Fruit fly (Drosophila melanogaster) whole organism, embryonic: ENCODE measurements around the gene MED22.

ENCODE experiments used
- Asciz ChIP-seq: fragments of 200-800 bp; sonication (Bioruptor generic); optimal IDR thresholded peaks from 2 replicates; lab custom pipeline; 2017; ENCODE audit warnings: missing biosample characterization, mild to moderate bottlenecking, missing genetic modification characterization, missing genetic modification reagents
- Atf3 ChIP-seq: fragments of 200-800 bp; sonication (Bioruptor generic); optimal IDR thresholded peaks from 3 replicates; lab custom pipeline; 2016; ENCODE audit warnings: missing biosample characterization, missing genetic modification characterization
- Bgb ChIP-seq: fragments of 200-800 bp; sonication (Bioruptor generic); IDR thresholded peaks from 2 replicates; pipeline ENCODE4 v1.3.6; 2022; ENCODE audit warnings: missing biosample characterization, missing genetic modification characterization; ENCODE audit not compliant: partially characterized antibody
- CG1024 ChIP-seq: fragments of 200-800 bp; sonication (Bioruptor generic); IDR thresholded peaks from 2 replicates; pipeline ENCODE4 v1.3.6; 2022; ENCODE audit warnings: missing biosample characterization, missing genetic modification characterization
- CG10654 ChIP-seq: fragments of 200-800 bp; sonication (Bioruptor generic); optimal IDR thresholded peaks from 2 replicates; lab custom pipeline; 2016; ENCODE audit warnings: missing biosample characterization, missing genetic modification characterization
- CG1233 ChIP-seq: fragments of 200-800 bp; sonication (Bioruptor generic); optimal IDR thresholded peaks from 4 replicates; lab custom pipeline; 2018; ENCODE audit warnings: missing biosample characterization, mild to moderate bottlenecking, missing genetic modification characterization
- CG14710 ChIP-seq: fragments of 200-800 bp; sonication (Bioruptor generic); optimal IDR thresholded peaks from 3 replicates; lab custom pipeline; 2019; ENCODE audit warnings: missing biosample characterization, mild to moderate bottlenecking, missing genetic modification characterization, moderate library complexity
- CG16815 ChIP-seq: fragments of 200-800 bp; sonication (Bioruptor generic); optimal IDR thresholded peaks from 3 replicates; lab custom pipeline; 2017; ENCODE audit warnings: missing biosample characterization, mild to moderate bottlenecking, missing genetic modification characterization
- CG16863 ChIP-seq: fragments of 200-800 bp; sonication (Bioruptor generic); optimal IDR thresholded peaks from 3 replicates; lab custom pipeline; 2016; ENCODE audit warnings: missing biosample characterization, missing genetic modification characterization
- CG17568 ChIP-seq: fragments of 200-800 bp; sonication (Bioruptor generic); optimal IDR thresholded peaks from 2 replicates; lab custom pipeline; 2018; ENCODE audit warnings: missing biosample characterization, mild to moderate bottlenecking, missing genetic modification characterization, moderate library complexity
- CG2116 ChIP-seq: fragments of 200-800 bp; sonication (Bioruptor generic); optimal IDR thresholded peaks from 3 replicates; lab custom pipeline; 2018; ENCODE audit warnings: missing biosample characterization, mild to moderate bottlenecking, missing genetic modification characterization
- CG2678 ChIP-seq: fragments of 200-800 bp; sonication (Bioruptor generic); optimal IDR thresholded peaks from 3 replicates; lab custom pipeline; 2019; ENCODE audit warnings: missing biosample characterization, mild to moderate bottlenecking, missing genetic modification characterization, moderate library complexity
- CG3065 ChIP-seq: fragments of 200-800 bp; sonication (Bioruptor generic); optimal IDR thresholded peaks from 2 replicates; lab custom pipeline; 2016; ENCODE audit warnings: missing biosample characterization, missing genetic modification characterization
- CG4707 ChIP-seq: fragments of 200-800 bp; sonication (Bioruptor generic); optimal IDR thresholded peaks from 2 replicates; lab custom pipeline; 2018; ENCODE audit warnings: missing biosample characterization, mild to moderate bottlenecking, missing genetic modification characterization, moderate library complexity
- CG4820 ChIP-seq: fragments of 200-800 bp; sonication (Bioruptor generic); optimal IDR thresholded peaks from 3 replicates; lab custom pipeline; 2016; ENCODE audit warnings: missing biosample characterization, missing genetic modification characterization
- CG6683 ChIP-seq: fragments of 200-800 bp; sonication (Bioruptor generic); optimal IDR thresholded peaks from 2 replicates; lab custom pipeline; 2017; ENCODE audit warnings: missing biosample characterization, mild to moderate bottlenecking, missing genetic modification characterization, missing genetic modification reagents
- CG7372 ChIP-seq: fragments of 200-800 bp; sonication (Bioruptor generic); IDR thresholded peaks from 2 replicates; pipeline ENCODE4 v1.3.6; 2022; ENCODE audit warnings: missing biosample characterization, missing genetic modification characterization
- CTCF ChIP-seq: fragments of 200-800 bp; sonication (Bioruptor generic); optimal IDR thresholded peaks from 2 replicates; lab custom pipeline; 2017; ENCODE audit warnings: missing biosample characterization, mild to moderate bottlenecking, missing genetic modification characterization, moderate library complexity
- Doc2 ChIP-seq: fragments of 200-800 bp; sonication (Bioruptor generic); IDR thresholded peaks from 2 replicates; pipeline ENCODE4 v1.3.6; 2022; ENCODE audit warnings: missing biosample characterization, missing genetic modification characterization
- Gsc ChIP-seq: fragments of 200-800 bp; sonication (Bioruptor generic); IDR thresholded peaks from 2 replicates; pipeline ENCODE4 v1.3.6; 2022; ENCODE audit warnings: missing biosample characterization, missing genetic modification characterization
- HLH3B ChIP-seq: fragments of 200-800 bp; sonication (Bioruptor generic); IDR thresholded peaks from 2 replicates; pipeline ENCODE4 v1.3.6; 2022; ENCODE audit warnings: missing biosample characterization, missing genetic modification characterization
- HLH4C ChIP-seq: fragments of 200-800 bp; sonication (Bioruptor generic); IDR thresholded peaks from 3 replicates; pipeline ENCODE4 v1.3.6; 2022; ENCODE audit warnings: missing biosample characterization, missing genetic modification characterization; ENCODE audit not compliant: partially characterized antibody
- HLHmδ ChIP-seq: fragments of 200-800 bp; sonication (Bioruptor generic); optimal IDR thresholded peaks from 2 replicates; lab custom pipeline; 2018; ENCODE audit warnings: missing biosample characterization, mild to moderate bottlenecking, missing genetic modification characterization, moderate library complexity
- Hr39 ChIP-seq: fragments of >200 bp; optimal IDR thresholded peaks from 2 replicates; lab custom pipeline; 2017
- Jarid2 ChIP-seq: fragments of 200-800 bp; sonication (Bioruptor generic); optimal IDR thresholded peaks from 3 replicates; lab custom pipeline; 2017; ENCODE audit warnings: mild to moderate bottlenecking, missing biosample characterization, missing genetic modification reagents, missing genetic modification characterization
- NC2β ChIP-seq: fragments of 200-800 bp; sonication (Bioruptor generic); optimal IDR thresholded peaks from 2 replicates; lab custom pipeline; 2016; ENCODE audit warnings: missing biosample characterization, missing genetic modification characterization
- NK7.1 ChIP-seq: fragments of 200-800 bp; sonication (Bioruptor generic); optimal IDR thresholded peaks from 3 replicates; lab custom pipeline; 2016; ENCODE audit warnings: missing biosample characterization, missing genetic modification characterization
- PHDP ChIP-seq: fragments of 200-800 bp; sonication (Bioruptor generic); optimal IDR thresholded peaks from 3 replicates; lab custom pipeline; 2018; ENCODE audit warnings: missing biosample characterization, mild to moderate bottlenecking, missing genetic modification characterization, moderate library complexity
- aop ChIP-seq: fragments of 200-800 bp; sonication (Bioruptor generic); IDR thresholded peaks from 2 replicates; pipeline ENCODE4 v1.3.6; 2022; ENCODE audit warnings: missing biosample characterization, missing genetic modification characterization
- ash1 ChIP-seq: fragments of 200-800 bp; sonication (Bioruptor generic); optimal IDR thresholded peaks from 2 replicates; lab custom pipeline; 2018; ENCODE audit warnings: missing biosample characterization, mild to moderate bottlenecking, missing genetic modification characterization
- dm ChIP-seq: fragments of 200-800 bp; sonication (Bioruptor generic); optimal IDR thresholded peaks from 3 replicates; lab custom pipeline; 2016; ENCODE audit warnings: missing biosample characterization, missing genetic modification characterization
- gro ChIP-seq: fragments of 200-800 bp; sonication (Bioruptor generic); optimal IDR thresholded peaks from 2 replicates; lab custom pipeline; 2016; ENCODE audit warnings: missing biosample characterization, missing genetic modification characterization
- gsb-n ChIP-seq: fragments of 200-800 bp; sonication (Bioruptor generic); optimal IDR thresholded peaks from 3 replicates; lab custom pipeline; 2018; ENCODE audit warnings: missing biosample characterization, mild to moderate bottlenecking, missing genetic modification characterization
- hkb ChIP-seq, 2 experiments: fragments of 200-800 bp in 1 of 2; fragments of >200 bp in 1 of 2; sonication (Bioruptor generic) in 1 of 2; IDR thresholded peaks in 1 of 2; optimal IDR thresholded peaks in 1 of 2; 2 replicates each; pipeline versions ENCODE4 v1.3.6 to Lab custom; 2017 to 2022; ENCODE audit warnings: missing biosample characterization in 1 of 2, missing genetic modification characterization in 1 of 2
- insv ChIP-seq, 2 experiments: fragments of 200-800 bp; sonication (Bioruptor generic); optimal IDR thresholded peaks; 3 replicates each; lab custom pipeline; 2016 to 2018; ENCODE audit warnings: missing biosample characterization in 2 of 2, missing genetic modification characterization in 2 of 2
- kay ChIP-seq: fragments of 200-800 bp; sonication (Bioruptor generic); optimal IDR thresholded peaks from 2 replicates; lab custom pipeline; 2016; ENCODE audit warnings: missing biosample characterization, missing genetic modification characterization
- maf-S ChIP-seq: fragments of 200-800 bp; sonication (Bioruptor generic); optimal IDR thresholded peaks from 2 replicates; lab custom pipeline; 2016; ENCODE audit warnings: missing biosample characterization, missing genetic modification characterization
- mirr ChIP-seq: fragments of 200-800 bp; sonication (Bioruptor generic); optimal IDR thresholded peaks from 3 replicates; lab custom pipeline; 2018; ENCODE audit warnings: missing biosample characterization, mild to moderate bottlenecking, missing genetic modification characterization
- mld ChIP-seq: fragments of 200-800 bp; sonication (Bioruptor generic); IDR thresholded peaks from 3 replicates; pipeline ENCODE4 v1.3.6; 2022; ENCODE audit warnings: missing biosample characterization, missing genetic modification characterization; ENCODE audit not compliant: partially characterized antibody
- phol ChIP-seq: fragments of 200-800 bp; sonication (Bioruptor generic); optimal IDR thresholded peaks from 3 replicates; lab custom pipeline; 2018; ENCODE audit warnings: missing biosample characterization, mild to moderate bottlenecking, missing genetic modification characterization, moderate library complexity
- pnt ChIP-seq: fragments of 200-800 bp; sonication (Bioruptor generic); optimal IDR thresholded peaks from 3 replicates; lab custom pipeline; 2016; ENCODE audit warnings: missing biosample characterization, missing genetic modification characterization
- rib ChIP-seq: fragments of 200-800 bp; sonication (Bioruptor generic); IDR thresholded peaks from 2 replicates; pipeline ENCODE4 v1.3.6; 2022; ENCODE audit warnings: missing biosample characterization, missing genetic modification characterization
- ro ChIP-seq: fragments of 200-800 bp; sonication (Bioruptor generic); IDR thresholded peaks from 2 replicates; pipeline ENCODE4 v1.3.6; 2022; ENCODE audit warnings: missing biosample characterization, missing genetic modification characterization
- slp2 ChIP-seq: fragments of 200-800 bp; sonication (Bioruptor generic); optimal IDR thresholded peaks from 2 replicates; lab custom pipeline; 2016; ENCODE audit warnings: missing biosample characterization, missing genetic modification characterization
- tup ChIP-seq: fragments of 200-800 bp; sonication (Bioruptor generic); optimal IDR thresholded peaks from 2 replicates; lab custom pipeline; 2016; ENCODE audit warnings: missing biosample characterization, mild to moderate bottlenecking, missing genetic modification characterization, moderate library complexity
- twi ChIP-seq: fragments of 200-800 bp; optimal IDR thresholded peaks from 2 replicates; lab custom pipeline; 2019; ENCODE audit warnings: missing biosample characterization, mild to moderate bottlenecking, missing genetic modification characterization, moderate library complexity
- zen2 ChIP-seq: fragments of 200-800 bp; sonication (Bioruptor generic); IDR thresholded peaks from 3 replicates; pipeline ENCODE4 v1.3.6; 2022; ENCODE audit warnings: missing biosample characterization, missing genetic modification characterization; ENCODE audit not compliant: partially characterized antibody
- zfh1 ChIP-seq: fragments of 200-800 bp; sonication (Bioruptor generic); IDR thresholded peaks from 3 replicates; pipeline ENCODE4 v1.3.6; 2022; ENCODE audit warnings: missing biosample characterization, missing genetic modification characterization

MED22 gene

dm6 chrX:935049-935900 is 7.3 kb downstream of the MED22 start, which contains the start of gene TRAM (continued):
- TF ChIP-seq tup (GFP tag; lab: Kevin White, UChicago) (peak; percentile 95), kay (GFP tag; lab: Kevin White, UChicago) (peak; percentile 95), ash1 (peak; percentile 93), Asciz (peak; percentile 94), ro (peak; percentile 98), aop (peak; percentile 97), Atf3 (peak; percentile 98), CG4707 (GFP tag; lab: Kevin White, UChicago) (peak; percentile 91), gro (peak; percentile 98), rib (GFP tag; lab: Robert Waterston, UW) (peak; percentile 98), CG6683 (GFP tag; lab: Kevin White, UChicago) (peak; percentile 95), CG1233 (GFP tag; lab: Kevin White, UChicago) (peak; percentile 97), CG10654 (peak; percentile 98), CG2678 (tag; lab: Kevin White, UChicago) (peak; percentile 98), CG16815 (GFP tag; lab: Kevin White, UChicago) (peak; percentile 98), insv (GFP tag; optimal IDR thresholded peaks at IDR 0.05; lab: Kevin White, UChicago) (peak; percentile 41 to 82), CG4820 (peak; percentile 97), CG14710 (peak; percentile 96), Jarid2 (GFP tag; lab: Kevin White, UChicago) (peak; percentile 85), PHDP (tag; lab: Kevin White, UChicago) (peak; percentile 98), mld (GFP tag; lab: Robert Waterston, UW) (peak; percentile 69; the same call in 1 of the 3 replicates), CTCF (GFP tag; lab: Kevin White, UChicago) (peak; percentile 69), HLH4C (GFP tag; lab: Robert Waterston, UW) (peak; percentile 62), CG1024 (peak; percentile 96), CG16863 (GFP tag; lab: Kevin White, UChicago) (peak; percentile 99)

- peak; percentile 91 for TF ChIP-seq Hr39 (lab: Kevin White, UChicago)
- TF ChIP-seq pnt (GFP tag; lab: Kevin White, UChicago): no peak
Measured at dm6 chrX:935901-936207, 7.9 kb downstream of the MED22 start.

dm6 chrX:940580-941184 is 12.7 kb downstream of the MED22 start, which contains the start of the genes CG3704 and mus81:
Gene CG3704, minus strand, starts transcription at chrX:940805.
Gene mus81, plus strand, starts transcription at chrX:941075.
- no peak for TF ChIP-seq Gsc (GFP tag; lab: Robert Waterston, UW)
- TF ChIP-seq zen2 (GFP tag; lab: Robert Waterston, UW): no peak; the same call in 2 of the 3 replicates
- no peak for TF ChIP-seq Doc2 (GFP tag; lab: Robert Waterston, UW)
- no peak for TF ChIP-seq HLHmδ (GFP tag; lab: Kevin White, UChicago)
- 0 out of 2 replicates have a peak, but pooled peaks have one; percentile 18 for TF ChIP-seq Bgb (GFP tag; lab: Robert Waterston, UW)
- no peak for TF ChIP-seq twi (tag; lab: Kevin White, UChicago)
- no peak for TF ChIP-seq NK7.1 (GFP tag; lab: Kevin White, UChicago)
- TF ChIP-seq CG3065 (GFP tag; lab: Kevin White, UChicago): no peak
- TF ChIP-seq HLH3B (GFP tag; lab: Robert Waterston, UW): no peak
- no peak for TF ChIP-seq zfh1
- TF ChIP-seq CG17568: no peak
- no peak for TF ChIP-seq maf-S (GFP tag; lab: Kevin White, UChicago)
- TF ChIP-seq hkb (optimal IDR thresholded peaks at IDR 0.05; lab: Kevin White, UChicago): peak; percentile 36
- no peak for TF ChIP-seq hkb (GFP tag; IDR thresholded peaks at IDR 0.05; lab: Robert Waterston, UW)
- TF ChIP-seq phol (tag; lab: Kevin White, UChicago): peak; percentile 70
- TF ChIP-seq gsb-n (tag; lab: Kevin White, UChicago): peak; percentile 2
- TF ChIP-seq mirr (GFP tag; lab: Kevin White, UChicago): no peak
- peak; percentile 47 for TF ChIP-seq CG2116 (GFP tag; lab: Kevin White, UChicago)
- no peak for TF ChIP-seq NC2β (GFP tag; lab: Kevin White, UChicago)
- peak; percentile 83 for TF ChIP-seq dm
- TF ChIP-seq CG14710: peak; percentile 45
- TF ChIP-seq CG7372: no peak
- no peak for TF ChIP-seq slp2
